Fruit fly (Drosophila melanogaster) whole organism, embryonic: ENCODE data around the gene CG1622.
A peak's percentile ranks its signal among the peaks of the same experiment; 100 is the strongest.

Experiments used
- Abd-B ChIP-seq: fragments of 200-800 bp; sonication (Bioruptor generic); optimal IDR thresholded peaks from 2 replicates; lab custom pipeline; 2018; ENCODE audit warnings: missing biosample characterization, mild to moderate bottlenecking, missing genetic modification characterization, moderate library complexity
- Atf-2 ChIP-seq: fragments of 200-800 bp; sonication (Bioruptor generic); optimal IDR thresholded peaks from 2 replicates; lab custom pipeline; 2016; ENCODE audit warnings: missing biosample characterization, missing genetic modification characterization
- Atf6 ChIP-seq: fragments of 200-800 bp; sonication (Bioruptor generic); IDR thresholded peaks from 2 replicates; pipeline ENCODE4 v1.3.6; 2022; ENCODE audit warnings: missing biosample characterization, missing genetic modification characterization
- B-H2 ChIP-seq: fragments of 200-800 bp; sonication (Bioruptor generic); optimal IDR thresholded peaks from 2 replicates; lab custom pipeline; 2018; ENCODE audit warnings: missing biosample characterization, mild to moderate bottlenecking, missing genetic modification characterization
- CG10565 ChIP-seq: fragments of 200-800 bp; sonication (Bioruptor generic); optimal IDR thresholded peaks from 3 replicates; lab custom pipeline; 2016; ENCODE audit warnings: missing biosample characterization, mild to moderate bottlenecking, missing genetic modification characterization
- CG12071 ChIP-seq: fragments of 200-800 bp; sonication (Bioruptor generic); optimal IDR thresholded peaks from 3 replicates; lab custom pipeline; 2018; ENCODE audit warnings: missing biosample characterization, mild to moderate bottlenecking, missing genetic modification characterization
- CG12391 ChIP-seq: fragments of 200-800 bp; sonication (Bioruptor generic); optimal IDR thresholded peaks from 3 replicates; lab custom pipeline; 2018; ENCODE audit warnings: missing biosample characterization, mild to moderate bottlenecking, missing genetic modification characterization, moderate library complexity
- CG12942 ChIP-seq: fragments of 200-800 bp; sonication (Bioruptor generic); optimal IDR thresholded peaks from 3 replicates; lab custom pipeline; 2016; ENCODE audit warnings: missing biosample characterization, missing genetic modification characterization
- CG13424 ChIP-seq: fragments of 200-800 bp; sonication (Bioruptor generic); optimal IDR thresholded peaks from 2 replicates; lab custom pipeline; 2019; ENCODE audit warnings: missing biosample characterization, mild to moderate bottlenecking, missing genetic modification characterization, moderate library complexity
- CG13624 ChIP-seq: fragments of 200-800 bp; sonication (Bioruptor generic); optimal IDR thresholded peaks from 2 replicates; lab custom pipeline; 2016; ENCODE audit warnings: missing biosample characterization, missing genetic modification characterization
- CG15073 ChIP-seq: fragments of 200-800 bp; sonication (Bioruptor generic); optimal IDR thresholded peaks from 2 replicates; lab custom pipeline; 2016; ENCODE audit warnings: missing biosample characterization, missing genetic modification characterization
- CG17328 ChIP-seq: fragments of 200-800 bp; sonication (Bioruptor generic); IDR thresholded peaks from 2 replicates; pipeline ENCODE4 v1.3.6; 2022; ENCODE audit warnings: missing biosample characterization, missing genetic modification characterization
- CG2875 ChIP-seq: fragments of 200-800 bp; sonication (Bioruptor generic); optimal IDR thresholded peaks from 2 replicates; lab custom pipeline; 2017; ENCODE audit warnings: missing biosample characterization, mild to moderate bottlenecking, missing genetic modification characterization, missing genetic modification reagents
- CG32767 ChIP-seq: fragments of 200-800 bp; sonication (Bioruptor generic); IDR thresholded peaks from 2 replicates; pipeline ENCODE4 v1.3.6; 2022; ENCODE audit warnings: missing biosample characterization, missing genetic modification characterization
- CG3838 ChIP-seq: fragments of 200-800 bp; sonication (Bioruptor generic); optimal IDR thresholded peaks from 3 replicates; lab custom pipeline; 2016; ENCODE audit warnings: missing biosample characterization, missing genetic modification characterization
- CG4617 ChIP-seq: fragments of 200-800 bp; sonication (Bioruptor generic); optimal IDR thresholded peaks from 3 replicates; lab custom pipeline; 2016; ENCODE audit warnings: missing biosample characterization, missing genetic modification characterization, borderline replicate concordance
- CG5245 ChIP-seq: fragments of 200-800 bp; sonication (Bioruptor generic); optimal IDR thresholded peaks from 3 replicates; lab custom pipeline; 2016; ENCODE audit warnings: missing biosample characterization, missing genetic modification characterization
- CG5953 ChIP-seq: fragments of 200-800 bp; sonication (Bioruptor generic); IDR thresholded peaks from 2 replicates; pipeline ENCODE4 v1.3.6; 2022; ENCODE audit warnings: missing biosample characterization, missing genetic modification characterization
- CG7271 ChIP-seq: fragments of 200-800 bp; sonication (Bioruptor generic); optimal IDR thresholded peaks from 2 replicates; lab custom pipeline; 2018; ENCODE audit warnings: missing biosample characterization, mild to moderate bottlenecking, missing genetic modification characterization, moderate library complexity
- CG7963 ChIP-seq: fragments of 200-800 bp; sonication (Bioruptor generic); IDR thresholded peaks from 3 replicates; pipeline ENCODE4 v1.3.6; 2022; ENCODE audit warnings: missing biosample characterization, missing genetic modification characterization; ENCODE audit not compliant: partially characterized antibody
- CG8478 ChIP-seq: fragments of >200 bp; optimal IDR thresholded peaks from 2 replicates; lab custom pipeline; 2018
- CG8765 ChIP-seq: fragments of 200-800 bp; sonication (Bioruptor generic); IDR thresholded peaks from 2 replicates; pipeline ENCODE4 v1.3.6; 2022; ENCODE audit warnings: missing biosample characterization, missing genetic modification characterization
- CrebB ChIP-seq: fragments of 200-800 bp; sonication (Bioruptor generic); optimal IDR thresholded peaks from 3 replicates; lab custom pipeline; 2018; ENCODE audit warnings: missing biosample characterization, mild to moderate bottlenecking, missing genetic modification characterization
- Dip3 ChIP-seq: fragments of 200-800 bp; sonication (Bioruptor generic); optimal IDR thresholded peaks from 3 replicates; lab custom pipeline; 2016; ENCODE audit warnings: missing biosample characterization, missing genetic modification characterization
- Fer1 ChIP-seq: fragments of 200-800 bp; sonication (Bioruptor generic); optimal IDR thresholded peaks from 2 replicates; lab custom pipeline; 2017; ENCODE audit warnings: missing biosample characterization, mild to moderate bottlenecking, missing genetic modification characterization
- HLH3B ChIP-seq: fragments of 200-800 bp; sonication (Bioruptor generic); IDR thresholded peaks from 2 replicates; pipeline ENCODE4 v1.3.6; 2022; ENCODE audit warnings: missing biosample characterization, missing genetic modification characterization
- Hey ChIP-seq: fragments of 200-800 bp; sonication (Bioruptor generic); optimal IDR thresholded peaks from 3 replicates; lab custom pipeline; 2018; ENCODE audit warnings: missing biosample characterization, mild to moderate bottlenecking, missing genetic modification characterization
- Max ChIP-seq: fragments of 200-800 bp; sonication (Bioruptor generic); optimal IDR thresholded peaks from 2 replicates; lab custom pipeline; 2016; ENCODE audit warnings: missing biosample characterization, mild to moderate bottlenecking, missing genetic modification characterization
- NC2β ChIP-seq: fragments of 200-800 bp; sonication (Bioruptor generic); optimal IDR thresholded peaks from 2 replicates; lab custom pipeline; 2016; ENCODE audit warnings: missing biosample characterization, missing genetic modification characterization
- Rx ChIP-seq: fragments of 200-800 bp; sonication (Bioruptor generic); IDR thresholded peaks from 2 replicates; pipeline ENCODE4 v1.3.6; 2022; ENCODE audit warnings: missing biosample characterization, missing genetic modification characterization
- Sox102F ChIP-seq: fragments of 200-800 bp; sonication (Bioruptor generic); optimal IDR thresholded peaks from 2 replicates; lab custom pipeline; 2018; ENCODE audit warnings: missing biosample characterization, mild to moderate bottlenecking, missing genetic modification characterization, moderate library complexity
- al ChIP-seq: fragments of 200-800 bp; sonication (Bioruptor generic); IDR thresholded peaks from 2 replicates; pipeline ENCODE4 v1.3.6; 2022; ENCODE audit warnings: missing biosample characterization, missing genetic modification characterization
- bab2 ChIP-seq: fragments of 200-800 bp; sonication (Bioruptor generic); optimal IDR thresholded peaks from 2 replicates; lab custom pipeline; 2016; ENCODE audit warnings: missing biosample characterization, missing genetic modification characterization
- btn ChIP-seq: fragments of 200-800 bp; sonication (Bioruptor generic); optimal IDR thresholded peaks from 2 replicates; lab custom pipeline; 2016; ENCODE audit warnings: missing biosample characterization, missing genetic modification characterization
- croc ChIP-seq: fragments of 200-800 bp; sonication (Bioruptor generic); conservative IDR thresholded peaks from 3 replicates; pipeline ENCODE4 v1.3.6; 2022; ENCODE audit warnings: missing biosample characterization, missing genetic modification characterization
- ems ChIP-seq: fragments of 200-800 bp; sonication (Bioruptor generic); optimal IDR thresholded peaks from 3 replicates; lab custom pipeline; 2016; ENCODE audit warnings: missing biosample characterization, missing genetic modification characterization
- h ChIP-seq: fragments of >200 bp; optimal IDR thresholded peaks from 2 replicates; lab custom pipeline; 2017
- ham ChIP-seq: fragments of 200-800 bp; sonication (Bioruptor generic); IDR thresholded peaks from 2 replicates; pipeline ENCODE4 v1.3.6; 2022; ENCODE audit warnings: missing biosample characterization, missing genetic modification characterization
- jigr1 ChIP-seq: fragments of 200-800 bp; sonication (Bioruptor generic); IDR thresholded peaks from 3 replicates; pipeline ENCODE4 v1.3.6; 2022; ENCODE audit warnings: missing biosample characterization, missing genetic modification characterization
- lola ChIP-seq, 3 experiments: fragments of >200 bp in 2 of 3; fragments of 200-800 bp in 1 of 3; sonication (Bioruptor generic) in 1 of 3; optimal IDR thresholded peaks; 2 replicates each; lab custom pipeline; 2017 to 2019; ENCODE audit warnings: missing biosample characterization in 3 of 3, missing genetic modification characterization in 3 of 3, mild to moderate bottlenecking in 1 of 3, moderate library complexity in 1 of 3
- lov ChIP-seq, 2 experiments: fragments of 200-800 bp in 1 of 2; fragments of >200 bp in 1 of 2; sonication (Bioruptor generic) in 1 of 2; IDR thresholded peaks in 1 of 2; optimal IDR thresholded peaks in 1 of 2; 2 replicates in 1 of 2; 3 replicates in 1 of 2; pipeline versions ENCODE4 v1.3.6 to Lab custom; 2017 to 2022; ENCODE audit warnings: missing biosample characterization in 1 of 2, missing genetic modification characterization in 1 of 2
- oc ChIP-seq: fragments of 200-800 bp; sonication (Bioruptor generic); optimal IDR thresholded peaks from 2 replicates; lab custom pipeline; 2018; ENCODE audit warnings: missing biosample characterization, mild to moderate bottlenecking, missing genetic modification characterization, moderate library complexity
- odd ChIP-seq: fragments of 200-800 bp; sonication (Bioruptor generic); optimal IDR thresholded peaks from 2 replicates; lab custom pipeline; 2017; ENCODE audit warnings: missing biosample characterization, mild to moderate bottlenecking, missing genetic modification characterization
- ro ChIP-seq: fragments of 200-800 bp; sonication (Bioruptor generic); IDR thresholded peaks from 2 replicates; pipeline ENCODE4 v1.3.6; 2022; ENCODE audit warnings: missing biosample characterization, missing genetic modification characterization
- shn ChIP-seq: fragments of 200-800 bp; sonication (Bioruptor generic); optimal IDR thresholded peaks from 3 replicates; lab custom pipeline; 2016; ENCODE audit warnings: missing biosample characterization, missing genetic modification characterization
- stc ChIP-seq: fragments of 200-800 bp; sonication (Bioruptor generic); IDR thresholded peaks from 2 replicates; pipeline ENCODE4 v1.3.6; 2022; ENCODE audit warnings: missing biosample characterization, missing genetic modification characterization
- stwl ChIP-seq: fragments of 200-800 bp; sonication (Bioruptor generic); optimal IDR thresholded peaks from 3 replicates; lab custom pipeline; 2018; ENCODE audit warnings: missing biosample characterization, mild to moderate bottlenecking, missing genetic modification characterization, moderate library complexity
- tll ChIP-seq, 2 experiments: fragments of 200-800 bp in 1 of 2; fragments of >200 bp in 1 of 2; sonication (Bioruptor generic) in 1 of 2; optimal IDR thresholded peaks; 2 replicates each; lab custom pipeline; 2017 to 2019; ENCODE audit warnings: missing biosample characterization in 2 of 2, missing genetic modification characterization in 2 of 2, mild to moderate bottlenecking in 1 of 2, moderate library complexity in 1 of 2
- tup ChIP-seq: fragments of 200-800 bp; sonication (Bioruptor generic); optimal IDR thresholded peaks from 2 replicates; lab custom pipeline; 2016; ENCODE audit warnings: missing biosample characterization, mild to moderate bottlenecking, missing genetic modification characterization, moderate library complexity
- vfl ChIP-seq: fragments of 200-800 bp; sonication (Bioruptor generic); optimal IDR thresholded peaks from 2 replicates; lab custom pipeline; 2016; ENCODE audit warnings: missing biosample characterization, missing genetic modification characterization
- wdn ChIP-seq: fragments of 200-800 bp; sonication (Bioruptor generic); IDR thresholded peaks from 2 replicates; pipeline ENCODE4 v1.3.6; 2022; ENCODE audit warnings: missing biosample characterization, missing genetic modification characterization
- yki ChIP-seq: fragments of >200 bp; optimal IDR thresholded peaks from 3 replicates; lab custom pipeline; 2018
- zfh1 ChIP-seq: fragments of 200-800 bp; sonication (Bioruptor generic); IDR thresholded peaks from 3 replicates; pipeline ENCODE4 v1.3.6; 2022; ENCODE audit warnings: missing biosample characterization, missing genetic modification characterization

CG1622 gene

DNA sequence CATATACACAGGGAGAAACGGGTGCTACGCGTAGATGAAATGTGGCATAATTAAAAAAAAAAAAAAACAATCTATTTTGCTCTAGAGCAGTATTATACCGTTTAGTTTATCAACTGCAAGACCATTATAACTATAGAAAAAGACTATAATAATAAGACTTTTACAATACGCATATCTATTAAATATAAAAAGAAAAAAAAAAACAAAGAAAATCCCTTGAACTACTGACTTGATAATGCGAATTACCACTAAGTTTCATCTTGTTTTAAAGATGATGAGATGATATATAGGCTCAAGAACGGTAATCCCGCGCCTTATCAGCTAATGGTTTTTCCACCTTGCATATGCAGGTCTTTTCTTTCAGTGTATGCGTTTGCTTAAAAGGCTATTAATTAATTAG lies 10.3 kb downstream of the CG1622 start (continued):
- TF ChIP-seq CG13624 (GFP tag; lab: Kevin White, UChicago) (no peak), CG2875 (GFP tag; lab: Kevin White, UChicago) (peak; percentile 18), lola (GFP tag; optimal IDR thresholded peaks at IDR 0.05; lab: Kevin White, UChicago) (peak in 1 of 3 experiments; percentile 34), HLH3B (GFP tag; lab: Robert Waterston, UW) (no peak), NC2β (GFP tag; lab: Kevin White, UChicago) (no peak), ems (no peak), ro (GFP tag; lab: Robert Waterston, UW) (no peak), CG8765 (GFP tag; lab: Robert Waterston, UW) (no peak), CG17328 (GFP tag; lab: Robert Waterston, UW) (0 out of 2 replicates have a peak, but pooled peaks have one; percentile 19), CG15073 (no peak), Abd-B (GFP tag; lab: Kevin White, UChicago) (no peak), wdn (GFP tag; lab: Robert Waterston, UW) (no peak), Dip3 (GFP tag; lab: Kevin White, UChicago) (no peak), stc (GFP tag; lab: Robert Waterston, UW) (no peak), oc (tag; lab: Kevin White, UChicago) (no peak), tup (GFP tag; lab: Kevin White, UChicago) (no peak), vfl (no peak), CG12942 (GFP tag; lab: Kevin White, UChicago) (no peak), CG3838 (GFP tag; lab: Kevin White, UChicago) (no peak), croc (no peak), CG5953 (GFP tag; lab: Robert Waterston, UW) (no peak), CG5245 (no peak), CG8478 (lab: Kevin White, UChicago) (no peak), Atf-2 (GFP tag; lab: Kevin White, UChicago) (no peak), CG32767 (GFP tag; lab: Robert Waterston, UW) (no peak), Fer1 (GFP tag; lab: Kevin White, UChicago) (no peak), CG7271 (tag; lab: Kevin White, UChicago) (no peak), yki (no peak), h (lab: Kevin White, UChicago) (no peak), Max (GFP tag; lab: Kevin White, UChicago) (peak; percentile 15), CG10565 (GFP tag; lab: Kevin White, UChicago) (no peak), CG4617 (GFP tag; lab: Kevin White, UChicago) (no peak), ham (no peak), CG12071 (no peak), stwl (tag; lab: Kevin White, UChicago) (no peak), Atf6 (GFP tag; lab: Robert Waterston, UW) (no peak), zfh1 (GFP tag; lab: Robert Waterston, UW) (no peak), B-H2 (GFP tag; lab: Kevin White, UChicago) (no peak), shn (GFP tag; lab: Kevin White, UChicago) (no peak), odd (GFP tag; lab: Kevin White, UChicago) (no peak), Sox102F (GFP tag; lab: Kevin White, UChicago) (peak; percentile 42), Hey (no peak), al (GFP tag; lab: Robert Waterston, UW) (no peak), CrebB (tag; lab: Kevin White, UChicago) (no peak), bab2 (GFP tag; lab: Kevin White, UChicago) (no peak), CG12391 (tag; lab: Kevin White, UChicago) (peak; percentile 32), tll (GFP tag; optimal IDR thresholded peaks at IDR 0.05; lab: Kevin White, UChicago) (no peak), CG7963 (GFP tag; lab: Robert Waterston, UW) (no peak), Rx (GFP tag; lab: Robert Waterston, UW) (no peak), CG13424 (tag; lab: Kevin White, UChicago) (peak; percentile 51), btn (GFP tag; lab: Kevin White, UChicago) (no peak), jigr1 (GFP tag; lab: Robert Waterston, UW) (no peak), lov (optimal IDR thresholded peaks at IDR 0.05; lab: Kevin White, UChicago) (no peak), lov (GFP tag; IDR thresholded peaks at IDR 0.05; lab: Robert Waterston, UW) (no peak)
